ENCODE assay signal across 1 fruit fly cellular context in genomic region chr3R:22449871-22450424, dm6.
TF ChIP-seq lines count a peak whose summit lies in the region.

No protein-coding gene starts in this region.

TF ChIP-seq in whole organism, embryonic, 481 proteins besides CTCF, POLR2A, EP300 and RAD21 (continued from another document):
- TF ChIP-seq tx (GFP tag; optimal IDR thresholded peaks at IDR 0.05; lab: Kevin White, UChicago), result no peak
- peak; percentile 60 for TF ChIP-seq D19A (tag; optimal IDR thresholded peaks at IDR 0.05; lab: Kevin White, UChicago)
- TF ChIP-seq gsb-n (tag; optimal IDR thresholded peaks at IDR 0.05; lab: Kevin White, UChicago), result no peak
- TF ChIP-seq CG15514 (GFP tag; optimal IDR thresholded peaks at IDR 0.05; lab: Kevin White, UChicago), result no peak
- TF ChIP-seq Nf-YB (GFP tag; optimal IDR thresholded peaks at IDR 0.05; lab: Kevin White, UChicago), result peak; percentile 23
